Fruit fly (Drosophila melanogaster) whole organism, pupa: ENCODE measurements around the gene CG6610.

Experiments
- CG10348 ChIP-seq: fragments of 200-800 bp; sonication (Bioruptor generic); IDR thresholded peaks from 2 replicates; pipeline ENCODE4 v1.3.6; 2022; ENCODE audit warnings: missing biosample characterization, missing genetic modification characterization
- CG12605 ChIP-seq: fragments of 200-800 bp; sonication (Bioruptor generic); IDR thresholded peaks from 2 replicates; pipeline ENCODE4 v1.3.6; 2022; ENCODE audit warnings: missing biosample characterization, missing genetic modification characterization
- CG13204 ChIP-seq: fragments of 200-800 bp; sonication (Bioruptor generic); optimal IDR thresholded peaks from 2 replicates; lab custom pipeline; 2018; ENCODE audit warnings: missing biosample characterization, mild to moderate bottlenecking, missing genetic modification characterization, moderate library complexity
- CG14655 ChIP-seq: fragments of 200-800 bp; sonication (Bioruptor generic); optimal IDR thresholded peaks from 3 replicates; lab custom pipeline; 2017; ENCODE audit warnings: mild to moderate bottlenecking, missing biosample characterization, missing genetic modification reagents, missing genetic modification characterization
- CG15710 ChIP-seq: fragments of 200-800 bp; sonication (Bioruptor generic); optimal IDR thresholded peaks from 2 replicates; lab custom pipeline; 2018; ENCODE audit warnings: missing biosample characterization, mild to moderate bottlenecking, missing genetic modification characterization, moderate library complexity
- CG17806 ChIP-seq: fragments of 200-800 bp; sonication (Bioruptor generic); optimal IDR thresholded peaks from 2 replicates; lab custom pipeline; 2018; ENCODE audit warnings: missing biosample characterization, mild to moderate bottlenecking, missing genetic modification characterization, moderate library complexity
- CG32121 ChIP-seq: fragments of 200-800 bp; sonication (Bioruptor generic); IDR thresholded peaks from 2 replicates; pipeline ENCODE4 v1.3.6; 2022; ENCODE audit warnings: missing biosample characterization, missing genetic modification characterization
- CG34367 ChIP-seq: fragments of 200-800 bp; sonication (Bioruptor generic); optimal IDR thresholded peaks from 2 replicates; lab custom pipeline; 2018; ENCODE audit warnings: missing biosample characterization, mild to moderate bottlenecking, missing genetic modification characterization
- CG4496 ChIP-seq: fragments of 200-800 bp; sonication (Bioruptor generic); IDR thresholded peaks from 3 replicates; pipeline ENCODE4 v1.3.6; 2022; ENCODE audit warnings: missing biosample characterization, missing genetic modification characterization
- CG8159 ChIP-seq: fragments of 200-800 bp; sonication (Bioruptor generic); optimal IDR thresholded peaks from 3 replicates; lab custom pipeline; 2018; ENCODE audit warnings: missing biosample characterization, mild to moderate bottlenecking, missing genetic modification characterization, moderate library complexity
- CG8301 ChIP-seq: fragments of 200-800 bp; sonication (Bioruptor generic); optimal IDR thresholded peaks from 2 replicates; lab custom pipeline; 2018; ENCODE audit warnings: missing biosample characterization, mild to moderate bottlenecking, missing genetic modification characterization
- CG9948 ChIP-seq: fragments of 200-800 bp; sonication (Bioruptor generic); optimal IDR thresholded peaks from 2 replicates; lab custom pipeline; 2018; ENCODE audit warnings: missing biosample characterization, mild to moderate bottlenecking, missing genetic modification characterization, moderate library complexity
- D1 ChIP-seq: fragments of 200-800 bp; sonication (Bioruptor generic); optimal IDR thresholded peaks from 2 replicates; lab custom pipeline; 2018; ENCODE audit warnings: missing biosample characterization, mild to moderate bottlenecking, missing genetic modification characterization, moderate library complexity
- EcR ChIP-seq: fragments of 200-800 bp; sonication (Bioruptor generic); optimal IDR thresholded peaks from 3 replicates; lab custom pipeline; 2019; ENCODE audit warnings: missing biosample characterization, missing genetic modification characterization, mild to moderate bottlenecking, moderate library complexity, missing genetic modification reagents
- Ets98B ChIP-seq: fragments of 200-800 bp; sonication (Bioruptor generic); IDR thresholded peaks from 2 replicates; pipeline ENCODE4 v1.3.6; 2022; ENCODE audit warnings: missing biosample characterization, missing genetic modification characterization
- Pif1A ChIP-seq: fragments of 200-800 bp; sonication (Bioruptor generic); optimal IDR thresholded peaks from 3 replicates; lab custom pipeline; 2016; ENCODE audit warnings: missing biosample characterization, missing genetic modification characterization
- Pif1B ChIP-seq: fragments of 200-800 bp; sonication (Bioruptor generic); optimal IDR thresholded peaks from 3 replicates; lab custom pipeline; 2016; ENCODE audit warnings: missing biosample characterization, missing genetic modification characterization
- Snoo ChIP-seq: fragments of 200-800 bp; sonication (Bioruptor generic); optimal IDR thresholded peaks from 3 replicates; lab custom pipeline; 2017; ENCODE audit warnings: missing biosample characterization, mild to moderate bottlenecking, missing genetic modification characterization, inconsistent platforms
- fd96Ca ChIP-seq: fragments of 200-800 bp; sonication (Bioruptor generic); IDR thresholded peaks from 3 replicates; pipeline ENCODE4 v1.3.6; 2022; ENCODE audit warnings: missing biosample characterization, missing genetic modification characterization
- gl ChIP-seq: fragments of 200-800 bp; sonication (Bioruptor generic); optimal IDR thresholded peaks from 2 replicates; lab custom pipeline; 2018; ENCODE audit warnings: missing biosample characterization, mild to moderate bottlenecking, missing genetic modification characterization
- rn ChIP-seq: fragments of 200-800 bp; sonication (Bioruptor generic); IDR thresholded peaks from 2 replicates; pipeline ENCODE4 v1.3.6; 2022; ENCODE audit warnings: missing biosample characterization, missing genetic modification characterization

The CG6610 gene

DNA sequence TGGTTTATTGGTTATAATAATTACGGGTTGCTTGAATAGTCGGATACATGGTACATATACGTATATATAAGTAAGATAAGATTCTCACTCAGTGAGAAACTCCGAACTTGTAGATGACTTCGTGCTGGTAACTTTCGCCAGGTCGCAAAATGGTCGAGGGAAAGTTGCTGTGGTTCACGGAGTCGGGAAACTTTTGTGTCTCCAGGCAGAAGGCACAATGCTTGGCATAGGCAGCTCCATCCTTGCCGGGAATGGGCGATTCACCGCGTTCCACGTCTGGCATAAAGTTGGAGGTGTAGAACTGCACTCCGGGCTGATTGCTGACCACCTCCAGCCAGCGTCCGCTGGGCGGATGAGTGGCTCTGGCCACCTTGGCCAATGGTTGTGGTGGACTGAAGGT lies 17.9 kb downstream of the CG6610 start, which contains the start of gene CG10469:
CG10469 (minus strand) TSS at position 101 of the 400 bp plus-strand sequence.
- TF ChIP-seq CG14655 (GFP tag; lab: Kevin White, UChicago) (no peak), rn (no peak), CG10348 (no peak), CG34367 (tag; lab: Kevin White, UChicago) (no peak), CG12605 (GFP tag; lab: Robert Waterston, UW) (no peak), gl (tag; lab: Kevin White, UChicago) (no peak), D1 (tag; lab: Kevin White, UChicago) (no peak), Snoo (no peak), fd96Ca (GFP tag; lab: Robert Waterston, UW) (no peak), Pif1B (no peak), CG9948 (no peak), CG8301 (no peak), CG15710 (tag; lab: Kevin White, UChicago) (no peak), Ets98B (GFP tag; lab: Robert Waterston, UW) (no peak)
- TF ChIP-seq, all 21 proteins: peak for 0

DNA sequence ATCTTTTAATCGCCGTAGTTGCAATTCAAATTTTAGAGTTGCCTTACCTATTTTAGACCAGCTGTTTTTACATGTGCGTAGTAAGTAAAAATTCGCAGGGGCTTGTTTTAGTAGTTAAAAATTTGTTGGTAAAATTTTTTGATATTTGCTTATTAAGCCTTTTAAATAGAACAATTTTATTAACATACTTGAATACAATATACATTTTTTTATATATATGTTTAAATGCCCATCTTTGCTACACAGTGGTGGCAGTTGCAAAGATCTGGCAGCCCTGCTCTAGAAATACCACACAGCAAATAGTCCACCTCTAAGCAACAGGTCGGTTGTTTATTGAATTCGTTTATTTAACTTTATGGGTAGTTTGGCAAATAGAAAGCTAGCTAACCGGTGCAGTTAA lies 19.4 kb downstream of the CG6610 start, which contains the start of the genes CG10467 and loj:
CG10467 (minus strand) TSS at position 51 of the 400 bp plus-strand sequence.
loj (plus strand) TSS at position 291 of the 400 bp plus-strand sequence.
- TF ChIP-seq Pif1A (GFP tag; lab: Kevin White, UChicago), result peak; percentile 74
- TF ChIP-seq CG8301, result peak; percentile 82
- peak; percentile 91 for TF ChIP-seq CG8159 (tag; lab: Kevin White, UChicago)
- TF ChIP-seq CG15710 (tag; lab: Kevin White, UChicago), result peak; percentile 88
- TF ChIP-seq CG14655 (GFP tag; lab: Kevin White, UChicago), result peak; percentile 88
- TF ChIP-seq CG12605 (GFP tag; lab: Robert Waterston, UW), result peak; percentile 81
- peak; percentile 95 for TF ChIP-seq rn
- TF ChIP-seq Snoo, result peak; percentile 86
- peak; percentile 78 for TF ChIP-seq D1 (tag; lab: Kevin White, UChicago)
- peak; percentile 96 for TF ChIP-seq CG4496 (GFP tag; lab: Robert Waterston, UW)
- TF ChIP-seq CG9948, result peak; percentile 94
- peak; percentile 37 for TF ChIP-seq gl (tag; lab: Kevin White, UChicago)
- peak; percentile 72 for TF ChIP-seq Pif1B
- TF ChIP-seq CG17806 (tag; lab: Kevin White, UChicago), result peak; percentile 94
- TF ChIP-seq CG34367 (tag; lab: Kevin White, UChicago), result peak; percentile 85
- no peak for TF ChIP-seq CG13204 (GFP tag; lab: Kevin White, UChicago)
- TF ChIP-seq CG32121 (GFP tag; lab: Robert Waterston, UW), result peak; percentile 86
- peak; percentile 88 for TF ChIP-seq Ets98B (GFP tag; lab: Robert Waterston, UW)
- peak; percentile 87 for TF ChIP-seq CG10348
- TF ChIP-seq fd96Ca (GFP tag; lab: Robert Waterston, UW), result peak; percentile 87
- no peak for TF ChIP-seq EcR (GFP tag; lab: Kevin White, UChicago)

DNA sequence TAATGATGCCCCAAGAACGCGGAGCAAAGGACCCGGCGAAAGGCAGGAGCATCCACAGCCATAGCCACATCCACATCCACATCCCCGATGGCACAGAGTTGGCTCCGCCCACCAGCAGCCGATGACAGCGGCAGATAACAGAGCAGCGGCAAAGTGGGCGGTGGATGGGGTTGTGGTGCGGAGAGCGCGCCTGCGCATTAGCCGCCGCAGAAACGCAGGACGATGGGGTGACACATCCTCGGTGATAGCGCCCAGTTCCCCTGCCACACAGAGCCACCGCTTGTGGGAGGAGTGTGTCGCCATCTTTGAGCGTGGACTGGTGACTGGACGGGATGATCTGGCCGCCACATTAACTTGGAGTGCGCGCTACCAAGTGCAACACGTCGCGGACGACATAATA lies 21.9 kb downstream of the CG6610 start, which contains the start of gene Ets65A:
Ets65A (plus strand) TSS at position 348 of the 400 bp plus-strand sequence.
- TF ChIP-seq CG12605 (GFP tag; lab: Robert Waterston, UW) (no peak), CG10348 (no peak), CG8159 (tag; lab: Kevin White, UChicago) (no peak), CG34367 (tag; lab: Kevin White, UChicago) (no peak), D1 (tag; lab: Kevin White, UChicago) (no peak), rn (no peak), CG8301 (no peak), CG13204 (GFP tag; lab: Kevin White, UChicago) (no peak), gl (tag; lab: Kevin White, UChicago) (no peak), Pif1B (no peak), fd96Ca (GFP tag; lab: Robert Waterston, UW) (no peak), EcR (GFP tag; lab: Kevin White, UChicago) (no peak), CG15710 (tag; lab: Kevin White, UChicago) (no peak)
- TF ChIP-seq, all 21 proteins: peak for 0

DNA sequence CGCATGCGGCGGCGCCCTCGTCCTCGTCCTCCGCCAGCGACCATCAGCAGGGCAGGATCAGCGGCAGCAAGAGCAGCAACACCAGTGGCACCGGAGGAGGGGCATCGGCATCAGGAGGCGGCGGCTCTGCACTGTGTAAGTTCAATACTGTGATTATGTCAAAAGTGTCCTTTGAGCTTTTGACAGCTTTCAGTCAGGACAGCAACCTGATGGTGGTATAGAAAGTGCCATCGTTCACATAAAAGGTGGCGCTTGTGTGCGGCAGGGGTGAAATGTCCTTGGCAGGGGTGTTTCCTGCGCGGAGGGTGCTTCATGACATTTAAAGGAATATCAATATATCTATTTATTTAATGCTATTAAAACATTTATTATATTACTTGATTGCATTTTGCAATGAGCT lies 28.3 kb downstream of the CG6610 start:
- no peak for TF ChIP-seq CG8301
- no peak for TF ChIP-seq CG34367 (tag; lab: Kevin White, UChicago)
- TF ChIP-seq CG32121 (GFP tag; lab: Robert Waterston, UW), result no peak
- no peak for TF ChIP-seq EcR (GFP tag; lab: Kevin White, UChicago)
- TF ChIP-seq Pif1A (GFP tag; lab: Kevin White, UChicago), result no peak
- no peak for TF ChIP-seq CG14655 (GFP tag; lab: Kevin White, UChicago)
- TF ChIP-seq CG9948, result no peak
- no peak for TF ChIP-seq CG4496 (GFP tag; lab: Robert Waterston, UW)
- TF ChIP-seq Pif1B, result no peak
- no peak for TF ChIP-seq D1 (tag; lab: Kevin White, UChicago)
- TF ChIP-seq Ets98B (GFP tag; lab: Robert Waterston, UW), result no peak
- TF ChIP-seq CG8159 (tag; lab: Kevin White, UChicago), result no peak
- TF ChIP-seq CG15710 (tag; lab: Kevin White, UChicago), result no peak
- no peak for TF ChIP-seq Snoo
- TF ChIP-seq CG17806 (tag; lab: Kevin White, UChicago), result no peak
- TF ChIP-seq fd96Ca (GFP tag; lab: Robert Waterston, UW), result no peak
- TF ChIP-seq gl (tag; lab: Kevin White, UChicago), result no peak
- TF ChIP-seq CG13204 (GFP tag; lab: Kevin White, UChicago), result no peak
- TF ChIP-seq CG12605 (GFP tag; lab: Robert Waterston, UW), result no peak

DNA sequence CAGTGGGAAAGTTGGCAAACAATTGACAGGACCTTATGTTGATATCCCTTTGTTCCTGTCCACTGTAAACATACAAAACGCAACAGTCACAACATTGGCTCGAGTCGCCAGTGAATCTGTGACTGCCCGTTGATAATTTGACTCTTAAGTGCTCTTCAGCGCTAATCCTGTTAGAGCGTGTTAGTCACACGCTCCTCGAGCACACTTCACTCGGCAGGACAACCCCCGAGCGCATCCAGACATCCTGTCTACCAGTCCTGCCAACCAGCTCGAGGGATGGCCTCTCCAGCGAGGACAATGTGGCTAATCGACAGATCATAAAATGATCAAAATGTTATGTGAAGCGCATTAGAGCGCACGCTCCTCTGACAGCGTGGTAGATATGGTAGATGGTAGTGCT lies 29.2 kb downstream of the CG6610 start:
- no peak for TF ChIP-seq CG4496 (GFP tag; lab: Robert Waterston, UW)
- no peak for TF ChIP-seq gl (tag; lab: Kevin White, UChicago)

DNA sequence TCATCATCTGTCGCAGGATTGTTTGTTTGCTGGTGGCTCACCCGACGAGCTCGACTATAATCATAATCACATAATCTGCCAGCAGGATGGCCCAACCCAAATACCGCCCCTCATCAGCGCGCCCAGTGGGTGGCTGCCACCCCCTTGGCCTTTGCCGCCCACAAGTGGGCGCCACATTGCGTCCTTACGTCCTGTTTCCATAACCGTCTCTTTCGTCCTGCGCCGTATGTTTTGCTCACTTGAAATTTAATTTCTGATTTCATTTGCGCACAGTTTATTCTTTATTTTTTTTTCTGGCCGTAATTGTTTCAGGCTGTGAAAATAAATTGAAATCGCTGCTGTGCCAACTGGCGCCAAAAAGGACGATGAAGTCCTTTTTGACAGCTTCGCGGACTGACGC lies 30.1 kb downstream of the CG6610 start:
- no peak for TF ChIP-seq CG14655 (GFP tag; lab: Kevin White, UChicago)
- TF ChIP-seq fd96Ca (GFP tag; lab: Robert Waterston, UW), result no peak
- no peak for TF ChIP-seq CG34367 (tag; lab: Kevin White, UChicago)
- TF ChIP-seq Pif1B, result no peak
- no peak for TF ChIP-seq CG8159 (tag; lab: Kevin White, UChicago)
- no peak for TF ChIP-seq Pif1A (GFP tag; lab: Kevin White, UChicago)
- no peak for TF ChIP-seq Snoo
- TF ChIP-seq Ets98B (GFP tag; lab: Robert Waterston, UW), result no peak
- TF ChIP-seq CG15710 (tag; lab: Kevin White, UChicago), result no peak
- TF ChIP-seq CG4496 (GFP tag; lab: Robert Waterston, UW), result no peak
- TF ChIP-seq EcR (GFP tag; lab: Kevin White, UChicago), result no peak
- no peak for TF ChIP-seq CG10348
- no peak for TF ChIP-seq gl (tag; lab: Kevin White, UChicago)
- TF ChIP-seq CG32121 (GFP tag; lab: Robert Waterston, UW), result no peak
- no peak for TF ChIP-seq CG8301
- TF ChIP-seq D1 (tag; lab: Kevin White, UChicago), result no peak
- no peak for TF ChIP-seq rn
- no peak for TF ChIP-seq CG17806 (tag; lab: Kevin White, UChicago)
- no peak for TF ChIP-seq CG12605 (GFP tag; lab: Robert Waterston, UW)
- TF ChIP-seq, all 21 proteins: peak for 0
